Worm (Caenorhabditis elegans) whole organism, L4/young adult: ENCODE measurements around the gene aipl-1.
A peak's percentile ranks its signal among the peaks of the same experiment; 100 is the strongest.
"Not testable (repeated sequence)": the region's sequence is repeated elsewhere in the genome, so short reads cannot be mapped to it uniquely, and the experiment has no call there.

Experiments used
- W03F9.2 ChIP-seq: fragments of 150-350 bp; optimal IDR thresholded peaks from 2 replicates; lab custom pipeline; 2014; ENCODE audit warnings: missing biosample characterization, missing genetic modification characterization
- dao-5 ChIP-seq: sonication (generic microtip); optimal IDR thresholded peaks from 2 replicates; lab custom pipeline; 2016; ENCODE audit warnings: missing genotype, missing genetic modification characterization, moderate library complexity, missing compliant biosample characterization
- him-1 ChIP-seq: sonication (generic microtip); optimal IDR thresholded peaks from 2 replicates; lab custom pipeline; 2016; ENCODE audit warnings: missing genotype, missing genetic modification reagents, missing genetic modification characterization, missing compliant biosample characterization

Gene aipl-1

DNA sequence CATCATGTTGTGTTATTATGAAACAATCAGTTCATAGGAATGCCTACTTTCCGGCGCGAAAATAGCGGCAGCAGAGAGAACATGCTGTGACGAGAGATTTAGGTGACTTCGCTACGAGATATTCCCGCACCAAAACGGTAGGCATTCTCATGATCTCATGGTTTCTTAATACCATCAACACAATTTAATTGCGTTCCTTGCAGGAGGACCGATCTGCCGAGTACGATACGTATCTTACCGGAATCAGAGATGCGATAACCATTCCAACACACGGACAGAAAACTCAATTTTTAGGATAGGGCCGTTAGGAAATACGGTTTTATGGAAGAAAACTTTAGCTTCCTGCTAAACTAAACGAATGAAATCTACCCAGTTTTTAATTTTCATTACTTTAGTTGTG, 12.2 kb upstream of the aipl-1 start, which contains the start of gene T09F5.1:
Gene T09F5.1 (plus strand): TSS at position 301 of the 400 bp plus-strand sequence.
- TF ChIP-seq W03F9.2 (tag; lab: Kevin White, UChicago) (no peak), dao-5 (tag; lab: Kevin White, UChicago) (no peak), him-1 (tag; lab: Kevin White, UChicago) (no peak)

- no peak for TF ChIP-seq him-1 (tag; lab: Kevin White, UChicago)
- no peak for TF ChIP-seq W03F9.2 (tag; lab: Kevin White, UChicago)
- no peak for TF ChIP-seq dao-5 (tag; lab: Kevin White, UChicago)
These were observed 11.2 kb upstream of the aipl-1 start, which contains the start of gene T09F5.20 for ce11 chrV:15147776-15148175. T09F5.20 (minus strand) TSS chrV:15147876.

ce11 chrV:15143798-15144197, 7.2 kb upstream of the aipl-1 start, which contains the start of gene K08F9.4:
K08F9.4 (plus strand) TSS chrV:15144019.
- TF ChIP-seq him-1 (tag; lab: Kevin White, UChicago) (no peak), W03F9.2 (tag; lab: Kevin White, UChicago) (peak; percentile 64)

DNA sequence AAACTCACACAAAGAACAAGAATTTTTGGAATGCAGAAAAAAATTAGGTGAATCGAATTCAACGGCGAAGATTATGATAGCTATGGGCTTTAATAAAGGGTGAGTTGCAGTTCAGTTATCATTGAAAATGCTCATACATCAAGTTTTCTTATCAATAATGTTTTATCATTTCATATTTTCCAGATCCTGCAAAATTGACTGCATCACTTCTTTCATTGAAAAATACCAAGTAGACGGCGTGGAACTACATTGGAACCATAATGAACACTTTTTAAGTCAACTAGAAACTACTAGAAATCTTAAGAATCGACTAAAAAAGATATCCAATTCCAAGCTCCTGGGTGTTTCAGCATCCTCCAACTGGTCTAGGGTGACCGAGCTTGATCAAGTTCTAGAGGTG, 6.7 kb upstream of the aipl-1 start, which contains the start of gene K08F9.1:
Gene K08F9.1 (minus strand): TSS at position 101 of the 400 bp plus-strand sequence.
- TF ChIP-seq dao-5 (tag; lab: Kevin White, UChicago): no peak
- TF ChIP-seq him-1 (tag; lab: Kevin White, UChicago): no peak
- no peak for TF ChIP-seq W03F9.2 (tag; lab: Kevin White, UChicago)

ce11 chrV:15140247-15140646, 3.6 kb upstream of the aipl-1 start, which contains the start of gene K08F9.3:
K08F9.3 (plus strand) TSS chrV:15140547.
- no peak for TF ChIP-seq him-1 (tag; lab: Kevin White, UChicago)
- TF ChIP-seq W03F9.2 (tag; lab: Kevin White, UChicago): no peak
- TF ChIP-seq dao-5 (tag; lab: Kevin White, UChicago): no peak

ce11 chrV:15139811-15140210, 3.2 kb upstream of the aipl-1 start:
- TF ChIP-seq him-1 (tag; lab: Kevin White, UChicago): no peak
- no peak for TF ChIP-seq W03F9.2 (tag; lab: Kevin White, UChicago)

ce11 chrV:15133812-15134211, 2.8 kb downstream of the aipl-1 start:
- TF ChIP-seq W03F9.2 (tag; lab: Kevin White, UChicago): no peak
- no peak for TF ChIP-seq him-1 (tag; lab: Kevin White, UChicago)
- no peak for TF ChIP-seq dao-5 (tag; lab: Kevin White, UChicago)

DNA sequence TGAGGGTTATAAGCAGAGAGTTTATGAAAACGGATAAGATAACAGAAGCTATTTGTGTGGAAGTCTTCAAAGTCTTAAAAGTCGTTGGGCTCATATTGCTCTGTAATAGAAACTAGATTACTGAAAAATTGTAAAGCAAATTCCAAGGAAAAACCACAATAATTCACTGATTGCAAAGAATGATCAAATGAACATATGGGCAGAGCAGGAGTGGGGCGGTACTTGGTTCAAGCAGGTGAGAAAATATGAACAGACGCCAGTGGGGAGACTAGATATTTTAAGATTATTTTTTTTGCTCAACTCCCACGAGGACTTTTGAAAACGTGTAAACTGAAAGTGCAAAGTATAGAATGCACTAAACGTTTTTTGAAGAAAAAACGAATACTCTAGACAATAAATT, 4.2 kb downstream of the aipl-1 start, which contains the start of gene str-171:
Gene str-171 (minus strand): TSS at position 101 of the 400 bp plus-strand sequence.
- TF ChIP-seq him-1 (tag; lab: Kevin White, UChicago) (no peak), W03F9.2 (tag; lab: Kevin White, UChicago) (no peak), dao-5 (tag; lab: Kevin White, UChicago) (no peak)

ce11 chrV:15127955-15128354, 8.6 kb downstream of the aipl-1 start, which contains the start of gene srr-7:
srr-7 (plus strand) TSS chrV:15128255.
- TF ChIP-seq W03F9.2 (tag; lab: Kevin White, UChicago) (no peak), him-1 (tag; lab: Kevin White, UChicago) (no peak), dao-5 (tag; lab: Kevin White, UChicago) (no peak)

DNA sequence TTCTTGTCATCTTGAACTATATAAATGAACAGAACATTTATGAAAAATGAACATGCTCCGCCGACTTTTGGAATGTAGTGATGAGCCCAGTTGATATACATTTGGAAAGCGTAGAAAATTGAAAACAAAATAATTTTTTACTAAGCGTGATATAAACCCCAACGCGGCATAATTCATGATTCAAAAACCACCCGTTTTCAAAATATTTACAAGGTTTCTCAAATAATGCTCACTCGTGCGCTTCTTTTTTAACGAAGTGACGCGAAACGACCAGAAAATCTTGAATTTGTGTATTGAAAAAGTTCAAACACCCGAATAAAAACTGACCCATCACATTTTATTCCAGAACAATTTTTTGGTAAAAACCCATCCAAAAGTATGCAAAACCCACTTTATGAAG, 9.2 kb downstream of the aipl-1 start, which contains the start of gene srj-27:
Gene srj-27 (minus strand): TSS at position 101 of the 400 bp plus-strand sequence.
- TF ChIP-seq dao-5 (tag; lab: Kevin White, UChicago) (no peak), him-1 (tag; lab: Kevin White, UChicago) (no peak), W03F9.2 (tag; lab: Kevin White, UChicago) (no peak)

ce11 chrV:15125162-15125561, 11.4 kb downstream of the aipl-1 start, which contains the start of gene ugt-30:
ugt-30 (minus strand) TSS chrV:15125262.
- TF ChIP-seq dao-5, him-1, W03F9.2 (tag; lab: Kevin White, UChicago): not testable (repeated sequence)

- TF ChIP-seq him-1 (tag; lab: Kevin White, UChicago) (no peak), W03F9.2 (tag; lab: Kevin White, UChicago) (no peak), dao-5 (tag; lab: Kevin White, UChicago) (no peak)
These were observed 17.1 kb downstream of the aipl-1 start, which contains the start of gene flor-1 for ce11 chrV:15119517-15119916. flor-1 (minus strand) TSS chrV:15119617.

DNA sequence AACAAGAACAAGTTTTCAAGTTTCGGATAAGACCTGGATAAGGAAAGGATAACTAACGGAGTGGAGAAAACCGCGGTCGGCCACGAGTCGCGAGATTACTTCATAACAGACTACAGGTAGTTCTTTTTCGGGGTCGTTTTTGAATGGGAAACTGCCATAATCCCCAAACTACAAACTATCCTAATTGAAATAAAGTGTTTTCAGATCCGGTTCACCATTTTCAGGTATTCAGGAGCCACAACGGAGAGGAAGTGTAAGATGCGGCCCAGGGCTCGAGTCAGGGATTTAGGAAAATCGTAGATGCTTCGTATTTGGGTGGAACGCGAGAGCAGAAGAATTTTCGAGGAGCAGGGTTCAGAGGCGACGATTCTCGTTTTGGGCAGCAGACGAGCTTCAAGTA, 20.6 kb downstream of the aipl-1 start, which contains the start of gene T01G5.8:
Gene T01G5.8 (plus strand): TSS at position 301 of the 400 bp plus-strand sequence.
- TF ChIP-seq W03F9.2, him-1, dao-5 (tag; lab: Kevin White, UChicago): not testable (repeated sequence)

- no peak for TF ChIP-seq dao-5 (tag; lab: Kevin White, UChicago)
- no peak for TF ChIP-seq him-1 (tag; lab: Kevin White, UChicago)
- TF ChIP-seq W03F9.2 (tag; lab: Kevin White, UChicago): no peak
These were observed 22.6 kb downstream of the aipl-1 start, which contains the start of gene T01G5.6 for ce11 chrV:15113992-15114391. T01G5.6 (minus strand) TSS chrV:15114092.
